Fruit fly (Drosophila melanogaster) whole organism, embryonic: ENCODE measurements around the gene Rpp14b.
A peak's percentile ranks its signal among the peaks of the same experiment; 100 is the strongest.

ENCODE experiments used
- Atf6 ChIP-seq: fragments of 200-800 bp; sonication (Bioruptor generic); IDR thresholded peaks from 2 replicates; pipeline ENCODE4 v1.3.6; 2022; ENCODE audit warnings: missing biosample characterization, missing genetic modification characterization
- CG10147 ChIP-seq: fragments of 200-800 bp; sonication (Bioruptor generic); optimal IDR thresholded peaks from 2 replicates; lab custom pipeline; 2019; ENCODE audit warnings: missing biosample characterization, mild to moderate bottlenecking, missing genetic modification characterization, moderate library complexity
- CG10321 ChIP-seq: fragments of 200-800 bp; sonication (Bioruptor generic); IDR thresholded peaks from 2 replicates; pipeline ENCODE4 v1.3.6; 2022; ENCODE audit warnings: missing biosample characterization, missing genetic modification characterization
- CG11247 ChIP-seq: fragments of 200-800 bp; sonication (Bioruptor generic); IDR thresholded peaks from 2 replicates; pipeline ENCODE4 v1.3.6; 2022; ENCODE audit warnings: missing biosample characterization, missing genetic modification characterization
- CG11723 ChIP-seq: fragments of 200-800 bp; sonication (Bioruptor generic); optimal IDR thresholded peaks from 2 replicates; lab custom pipeline; 2017; ENCODE audit warnings: missing biosample characterization, mild to moderate bottlenecking, missing genetic modification characterization
- CG12219 ChIP-seq: fragments of 200-800 bp; sonication (Bioruptor generic); optimal IDR thresholded peaks from 3 replicates; lab custom pipeline; 2018; ENCODE audit warnings: missing biosample characterization, mild to moderate bottlenecking, missing genetic modification characterization
- CG14441 ChIP-seq: fragments of 200-800 bp; sonication (Bioruptor generic); IDR thresholded peaks from 2 replicates; pipeline ENCODE4 v1.3.6; 2022; ENCODE audit warnings: missing biosample characterization, missing genetic modification characterization
- CG14965 ChIP-seq: fragments of 200-800 bp; sonication (Bioruptor generic); optimal IDR thresholded peaks from 2 replicates; lab custom pipeline; 2016; ENCODE audit warnings: missing biosample characterization, missing genetic modification characterization, borderline replicate concordance
- CG15479 ChIP-seq: fragments of 200-800 bp; sonication (Bioruptor generic); optimal IDR thresholded peaks from 3 replicates; lab custom pipeline; 2019; ENCODE audit warnings: missing biosample characterization, mild to moderate bottlenecking, missing genetic modification characterization, moderate library complexity
- CG1647 ChIP-seq: fragments of 200-800 bp; sonication (Bioruptor generic); optimal IDR thresholded peaks from 3 replicates; lab custom pipeline; 2016; ENCODE audit warnings: missing biosample characterization, missing genetic modification characterization
- CG16813 ChIP-seq: fragments of 200-800 bp; sonication (Bioruptor generic); IDR thresholded peaks from 3 replicates; pipeline ENCODE4 v1.3.6; 2022; ENCODE audit warnings: missing biosample characterization, missing genetic modification characterization; ENCODE audit not compliant: partially characterized antibody
- CG16815 ChIP-seq: fragments of 200-800 bp; sonication (Bioruptor generic); optimal IDR thresholded peaks from 3 replicates; lab custom pipeline; 2017; ENCODE audit warnings: missing biosample characterization, mild to moderate bottlenecking, missing genetic modification characterization
- CG17802 ChIP-seq: fragments of 200-800 bp; sonication (Bioruptor generic); optimal IDR thresholded peaks from 2 replicates; lab custom pipeline; 2018; ENCODE audit warnings: missing biosample characterization, mild to moderate bottlenecking, missing genetic modification characterization, moderate library complexity
- CG17912 ChIP-seq: fragments of 200-800 bp; sonication (Bioruptor generic); optimal IDR thresholded peaks from 2 replicates; lab custom pipeline; 2018; ENCODE audit warnings: missing biosample characterization, mild to moderate bottlenecking, missing genetic modification characterization
- CG1832 ChIP-seq: fragments of 200-800 bp; sonication (Bioruptor generic); optimal IDR thresholded peaks from 2 replicates; lab custom pipeline; 2017; ENCODE audit warnings: missing biosample characterization, mild to moderate bottlenecking, missing genetic modification characterization, inconsistent platforms
- CG2120 ChIP-seq: fragments of 200-800 bp; sonication (Bioruptor generic); optimal IDR thresholded peaks from 3 replicates; lab custom pipeline; 2016; ENCODE audit warnings: missing biosample characterization, missing genetic modification characterization
- CG3281 ChIP-seq: fragments of 200-800 bp; sonication (Bioruptor generic); optimal IDR thresholded peaks from 3 replicates; lab custom pipeline; 2017; ENCODE audit warnings: missing biosample characterization, mild to moderate bottlenecking, missing genetic modification characterization
- CG33557 ChIP-seq: fragments of 200-800 bp; sonication (Bioruptor generic); optimal IDR thresholded peaks from 2 replicates; lab custom pipeline; 2019; ENCODE audit warnings: missing biosample characterization, mild to moderate bottlenecking, missing genetic modification characterization, moderate library complexity
- CG34376 ChIP-seq: fragments of 200-800 bp; sonication (Bioruptor generic); optimal IDR thresholded peaks from 2 replicates; lab custom pipeline; 2018; ENCODE audit warnings: missing biosample characterization, mild to moderate bottlenecking, missing genetic modification characterization
- CG3838 ChIP-seq: fragments of 200-800 bp; sonication (Bioruptor generic); optimal IDR thresholded peaks from 3 replicates; lab custom pipeline; 2016; ENCODE audit warnings: missing biosample characterization, missing genetic modification characterization
- CG4360 ChIP-seq: fragments of 200-800 bp; sonication (Bioruptor generic); IDR thresholded peaks from 2 replicates; pipeline ENCODE4 v1.3.6; 2022; ENCODE audit warnings: missing biosample characterization, missing genetic modification characterization
- CG4617 ChIP-seq: fragments of 200-800 bp; sonication (Bioruptor generic); optimal IDR thresholded peaks from 3 replicates; lab custom pipeline; 2016; ENCODE audit warnings: missing biosample characterization, missing genetic modification characterization, borderline replicate concordance
- CG6689 ChIP-seq: fragments of 200-800 bp; sonication (Bioruptor generic); IDR thresholded peaks from 2 replicates; pipeline ENCODE4 v1.3.6; 2022; ENCODE audit warnings: missing biosample characterization, missing genetic modification characterization
- CkIIα-i1 ChIP-seq: fragments of 200-800 bp; sonication (Bioruptor generic); IDR thresholded peaks from 2 replicates; pipeline ENCODE4 v1.3.6; 2022; ENCODE audit warnings: missing biosample characterization, missing genetic modification characterization
- D19B ChIP-seq: fragments of 200-800 bp; sonication (Bioruptor generic); optimal IDR thresholded peaks from 2 replicates; lab custom pipeline; 2017; ENCODE audit warnings: missing biosample characterization, mild to moderate bottlenecking, missing genetic modification characterization
- HLH54F ChIP-seq: fragments of 200-800 bp; sonication (Bioruptor generic); optimal IDR thresholded peaks from 3 replicates; lab custom pipeline; 2016; ENCODE audit warnings: missing biosample characterization, missing genetic modification characterization
- NK7.1 ChIP-seq: fragments of 200-800 bp; sonication (Bioruptor generic); optimal IDR thresholded peaks from 3 replicates; lab custom pipeline; 2016; ENCODE audit warnings: missing biosample characterization, missing genetic modification characterization
- Neu2 ChIP-seq: fragments of 200-800 bp; sonication (Bioruptor generic); optimal IDR thresholded peaks from 3 replicates; lab custom pipeline; 2016; ENCODE audit warnings: missing biosample characterization, missing genetic modification characterization, borderline replicate concordance
- Ravus ChIP-seq: fragments of 200-800 bp; sonication (Bioruptor generic); IDR thresholded peaks from 2 replicates; pipeline ENCODE4 v1.3.6; 2022; ENCODE audit warnings: missing biosample characterization, missing genetic modification characterization
- Rfx ChIP-seq: fragments of 200-800 bp; sonication (Bioruptor generic); IDR thresholded peaks from 2 replicates; pipeline ENCODE4 v1.3.6; 2022; ENCODE audit warnings: missing biosample characterization, missing genetic modification characterization
- Sry-β ChIP-seq: fragments of 200-800 bp; sonication (Bioruptor generic); optimal IDR thresholded peaks from 2 replicates; lab custom pipeline; 2018; ENCODE audit warnings: missing biosample characterization, mild to moderate bottlenecking, missing genetic modification characterization, moderate library complexity
- bigmax ChIP-seq: fragments of 200-800 bp; sonication (Bioruptor generic); optimal IDR thresholded peaks from 2 replicates; lab custom pipeline; 2018; ENCODE audit warnings: missing biosample characterization, mild to moderate bottlenecking, missing genetic modification characterization
- croc ChIP-seq: fragments of 200-800 bp; sonication (Bioruptor generic); conservative IDR thresholded peaks from 3 replicates; pipeline ENCODE4 v1.3.6; 2022; ENCODE audit warnings: missing biosample characterization, missing genetic modification characterization
- disco-r ChIP-seq: fragments of 200-800 bp; sonication (Bioruptor generic); optimal IDR thresholded peaks from 2 replicates; lab custom pipeline; 2016; ENCODE audit warnings: missing biosample characterization, missing genetic modification characterization
- fd96Cb ChIP-seq: fragments of 200-800 bp; sonication (Bioruptor generic); optimal IDR thresholded peaks from 2 replicates; lab custom pipeline; 2018; ENCODE audit warnings: missing biosample characterization, mild to moderate bottlenecking, missing genetic modification characterization, moderate library complexity
- fu2 ChIP-seq: fragments of 200-800 bp; sonication (Bioruptor generic); optimal IDR thresholded peaks from 2 replicates; lab custom pipeline; 2016; ENCODE audit warnings: missing biosample characterization, missing genetic modification characterization
- gcm2 ChIP-seq: fragments of 200-800 bp; sonication (Bioruptor generic); optimal IDR thresholded peaks from 2 replicates; lab custom pipeline; 2016; ENCODE audit warnings: missing biosample characterization, missing genetic modification characterization
- hb ChIP-seq: fragments of 200-800 bp; sonication (Bioruptor generic); IDR thresholded peaks from 3 replicates; pipeline ENCODE4 v1.3.6; 2022; ENCODE audit warnings: missing biosample characterization, missing genetic modification characterization; ENCODE audit not compliant: partially characterized antibody
- her ChIP-seq: fragments of 200-800 bp; sonication (Bioruptor generic); optimal IDR thresholded peaks from 2 replicates; lab custom pipeline; 2016; ENCODE audit warnings: missing biosample characterization, missing genetic modification characterization
- kah ChIP-seq: fragments of 200-800 bp; sonication (Bioruptor generic); optimal IDR thresholded peaks from 2 replicates; lab custom pipeline; 2018; ENCODE audit warnings: missing biosample characterization, mild to moderate bottlenecking, missing genetic modification characterization
- ken ChIP-seq: fragments of 200-800 bp; sonication (Bioruptor generic); IDR thresholded peaks from 3 replicates; pipeline ENCODE4 v1.3.6; 2022; ENCODE audit warnings: missing biosample characterization, missing genetic modification characterization
- onecut ChIP-seq: fragments of 200-800 bp; sonication (Bioruptor generic); IDR thresholded peaks from 2 replicates; pipeline ENCODE4 v1.3.6; 2022; ENCODE audit warnings: missing biosample characterization, missing genetic modification characterization
- org-1 ChIP-seq: fragments of 200-800 bp; sonication (Bioruptor generic); optimal IDR thresholded peaks from 2 replicates; lab custom pipeline; 2017; ENCODE audit warnings: missing biosample characterization, missing genetic modification characterization
- phol ChIP-seq: fragments of 200-800 bp; sonication (Bioruptor generic); optimal IDR thresholded peaks from 3 replicates; lab custom pipeline; 2018; ENCODE audit warnings: missing biosample characterization, mild to moderate bottlenecking, missing genetic modification characterization, moderate library complexity
- psq ChIP-seq: fragments of 200-800 bp; sonication (Bioruptor generic); optimal IDR thresholded peaks from 2 replicates; lab custom pipeline; 2017; ENCODE audit warnings: missing biosample characterization, missing genetic modification characterization
- repo ChIP-seq: fragments of 200-800 bp; sonication (Bioruptor generic); optimal IDR thresholded peaks from 2 replicates; lab custom pipeline; 2016; ENCODE audit warnings: missing biosample characterization, missing genetic modification characterization
- sna ChIP-seq: fragments of 200-800 bp; sonication (Bioruptor generic); IDR thresholded peaks from 2 replicates; pipeline ENCODE4 v1.3.6; 2022; ENCODE audit warnings: missing biosample characterization, missing genetic modification characterization; ENCODE audit not compliant: partially characterized antibody
- sob ChIP-seq: fragments of 200-800 bp; sonication (Bioruptor generic); IDR thresholded peaks from 2 replicates; pipeline ENCODE4 v1.3.6; 2022; ENCODE audit warnings: missing biosample characterization, missing genetic modification characterization
- tgo ChIP-seq: fragments of 200-800 bp; sonication (Bioruptor generic); IDR thresholded peaks from 3 replicates; pipeline ENCODE4 v1.3.6; 2022; ENCODE audit warnings: missing biosample characterization, missing genetic modification characterization
- trem ChIP-seq: fragments of 200-800 bp; optimal IDR thresholded peaks from 3 replicates; lab custom pipeline; 2019; ENCODE audit warnings: missing biosample characterization, mild to moderate bottlenecking, missing genetic modification characterization, moderate library complexity
- tx ChIP-seq: fragments of 200-800 bp; sonication (Bioruptor generic); optimal IDR thresholded peaks from 2 replicates; lab custom pipeline; 2016; ENCODE audit warnings: missing biosample characterization, missing genetic modification characterization
- wor ChIP-seq: fragments of 200-800 bp; sonication (Bioruptor generic); IDR thresholded peaks from 2 replicates; pipeline ENCODE4 v1.3.6; 2022; ENCODE audit warnings: missing biosample characterization, missing genetic modification characterization

Gene Rpp14b

DNA sequence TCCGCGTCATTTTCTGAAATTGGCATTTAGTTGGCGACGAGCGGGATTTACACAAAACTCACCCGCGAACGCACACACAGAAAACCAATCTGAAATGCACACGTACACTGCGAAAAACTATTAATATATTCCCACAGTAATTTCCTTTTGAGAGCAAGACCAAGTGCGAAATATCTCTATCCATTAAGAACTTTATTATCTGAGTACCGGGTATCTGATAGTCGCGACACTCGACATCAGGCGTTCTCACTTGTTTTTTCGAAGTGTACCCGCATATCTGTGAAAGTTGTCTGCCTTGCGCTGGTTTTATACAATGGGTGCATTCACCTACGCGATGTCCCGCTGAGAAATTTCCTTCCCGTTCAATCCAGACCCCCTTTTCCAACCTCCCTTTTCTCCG, 20.3 kb downstream of the Rpp14b start:
- no peak for TF ChIP-seq NK7.1 (GFP tag; lab: Kevin White, UChicago)
- TF ChIP-seq CG12219, result no peak
- no peak for TF ChIP-seq CG11247 (GFP tag; lab: Robert Waterston, UW)
- 0 out of 2 replicates have a peak, but pooled peaks have one; percentile 11 for TF ChIP-seq Atf6 (GFP tag; lab: Robert Waterston, UW)
- no peak for TF ChIP-seq CG4617 (GFP tag; lab: Kevin White, UChicago)
- no peak for TF ChIP-seq Rfx (GFP tag; lab: Robert Waterston, UW)
- no peak for TF ChIP-seq CG3838 (GFP tag; lab: Kevin White, UChicago)
- no peak for TF ChIP-seq CG17802 (tag; lab: Kevin White, UChicago)
- no peak for TF ChIP-seq Neu2 (GFP tag; lab: Kevin White, UChicago)
- TF ChIP-seq phol (tag; lab: Kevin White, UChicago), result peak; percentile 39
- TF ChIP-seq tgo (GFP tag; lab: Robert Waterston, UW), result no peak
- no peak for TF ChIP-seq CkIIα-i1 (GFP tag; lab: Robert Waterston, UW)
- TF ChIP-seq ken, result 0 out of 3 replicates have a peak, but pooled peaks have one; percentile 24
- no peak for TF ChIP-seq CG34376 (GFP tag; lab: Kevin White, UChicago)
- TF ChIP-seq her (GFP tag; lab: Kevin White, UChicago), result no peak
- no peak for TF ChIP-seq CG10321
- no peak for TF ChIP-seq CG17912 (GFP tag; lab: Kevin White, UChicago)
- TF ChIP-seq Sry-β (GFP tag; lab: Kevin White, UChicago), result no peak
- TF ChIP-seq croc, result no peak
- TF ChIP-seq disco-r, result no peak
- no peak for TF ChIP-seq CG15479 (GFP tag; lab: Kevin White, UChicago)
- no peak for TF ChIP-seq psq (GFP tag; lab: Kevin White, UChicago)
- no peak for TF ChIP-seq D19B
- TF ChIP-seq CG1647, result no peak
- no peak for TF ChIP-seq org-1 (GFP tag; lab: Kevin White, UChicago)
- TF ChIP-seq onecut (GFP tag; lab: Robert Waterston, UW), result no peak
- TF ChIP-seq trem, result no peak
- TF ChIP-seq CG16815 (GFP tag; lab: Kevin White, UChicago), result no peak
- no peak for TF ChIP-seq CG2120
- no peak for TF ChIP-seq CG14965
- peak; percentile 29 for TF ChIP-seq tx
- 0 out of 2 replicates have a peak, but pooled peaks have one; percentile 25 for TF ChIP-seq CG6689 (GFP tag; lab: Robert Waterston, UW)
- no peak for TF ChIP-seq CG14441 (GFP tag; lab: Robert Waterston, UW)
- no peak for TF ChIP-seq CG11723 (GFP tag; lab: Kevin White, UChicago)
- TF ChIP-seq CG33557, result no peak
- TF ChIP-seq sna, result no peak
- peak; percentile 41; the same call in 1 of the 3 replicates for TF ChIP-seq CG16813
- TF ChIP-seq CG1832, result no peak
- no peak for TF ChIP-seq Ravus (GFP tag; lab: Robert Waterston, UW)
- peak; percentile 51; the same call in 1 of the 3 replicates for TF ChIP-seq hb (GFP tag; lab: Robert Waterston, UW)
- TF ChIP-seq repo (GFP tag; lab: Kevin White, UChicago), result no peak
- TF ChIP-seq fd96Cb (tag; lab: Kevin White, UChicago), result peak; percentile 22
- TF ChIP-seq fu2, result no peak
- TF ChIP-seq kah, result no peak
- TF ChIP-seq gcm2 (GFP tag; lab: Kevin White, UChicago), result no peak
- TF ChIP-seq sob (GFP tag; lab: Robert Waterston, UW), result no peak
- TF ChIP-seq CG3281, result no peak
- no peak for TF ChIP-seq CG4360 (GFP tag; lab: Robert Waterston, UW)
- TF ChIP-seq HLH54F (GFP tag; lab: Kevin White, UChicago), result no peak
- TF ChIP-seq wor (GFP tag; lab: Robert Waterston, UW), result no peak
- no peak for TF ChIP-seq CG10147 (GFP tag; lab: Kevin White, UChicago)
- TF ChIP-seq bigmax (GFP tag; lab: Kevin White, UChicago), result no peak
